Worm (Caenorhabditis elegans) whole organism, L2 larva: Measurements from ENCODE around the gene vps-11.

ENCODE experiments used
- alr-1 ChIP-seq: fragments of 150-350 bp; optimal IDR thresholded peaks from 2 replicates; lab custom pipeline; 2014; ENCODE audit warnings: missing biosample characterization, missing genetic modification characterization
- snpc-4 ChIP-seq: fragments of 150-350 bp; optimal IDR thresholded peaks from 2 replicates; lab custom pipeline; 2014; ENCODE audit warnings: missing biosample characterization, missing genetic modification characterization

- no peak for TF ChIP-seq snpc-4 (tag; lab: Kevin White, UChicago)
- TF ChIP-seq alr-1 (tag; lab: Kevin White, UChicago): no peak
Observed at ce11 chrII:10804907-10805306, 11.6 kb upstream of the vps-11 start.
